Worm (Caenorhabditis elegans) whole organism, L4/young adult: ENCODE results near the gene C53A5.16.

Experiments
- W03F9.2 ChIP-seq: fragments of 150-350 bp; optimal IDR thresholded peaks from 2 replicates; lab custom pipeline; 2014; ENCODE audit warnings: missing biosample characterization, missing genetic modification characterization
- dao-5 ChIP-seq: sonication (generic microtip); optimal IDR thresholded peaks from 2 replicates; lab custom pipeline; 2016; ENCODE audit warnings: missing genotype, missing genetic modification characterization, moderate library complexity, missing compliant biosample characterization
- him-1 ChIP-seq: sonication (generic microtip); optimal IDR thresholded peaks from 2 replicates; lab custom pipeline; 2016; ENCODE audit warnings: missing genotype, missing genetic modification reagents, missing genetic modification characterization, missing compliant biosample characterization

- TF ChIP-seq W03F9.2 (tag; lab: Kevin White, UChicago), result no peak
- no peak for TF ChIP-seq him-1 (tag; lab: Kevin White, UChicago)
- no peak for TF ChIP-seq dao-5
Observed at ce11 chrV:14506713-14507675, 15.4 kb downstream of the C53A5.16 start.
